Worm (Caenorhabditis elegans) whole organism, L4 larva: ENCODE results near the gene Y77E11A.23.

Experiments
- F37D6.2 ChIP-seq: sonication (generic microtip); optimal IDR thresholded peaks from 2 replicates; lab custom pipeline; 2016; ENCODE audit warnings: mild to moderate bottlenecking, missing genetic modification characterization, missing compliant biosample characterization
- aly-2 ChIP-seq: sonication (generic microtip); optimal IDR thresholded peaks from 2 replicates; lab custom pipeline; 2018; ENCODE audit warnings: missing biosample characterization, missing genetic modification characterization
- ama-1 ChIP-seq: fragments of 150-350 bp; optimal IDR thresholded peaks from 2 replicates; lab custom pipeline; 2014; ENCODE audit warnings: inconsistent platforms, mixed read lengths
- ceh-82 ChIP-seq: sonication (generic microtip); optimal IDR thresholded peaks from 2 replicates; lab custom pipeline; 2017; ENCODE audit warnings: missing biosample characterization, missing genetic modification characterization
- daf-16 ChIP-seq, 3 experiments: sonication (generic microtip); optimal IDR thresholded peaks; 2 replicates each; lab custom pipeline; 2016 to 2017; ENCODE audit warnings: missing genetic modification characterization in 3 of 3, missing genetic modification reagents in 3 of 3, mild to moderate bottlenecking in 2 of 3, missing compliant biosample characterization in 2 of 3, missing biosample characterization in 1 of 3, moderate library complexity in 1 of 3
- lin-13 ChIP-seq: fragments of 150-350 bp; optimal IDR thresholded peaks from 2 replicates; lab custom pipeline; 2014; ENCODE audit warnings: missing biosample characterization, missing genetic modification reagents, missing genetic modification characterization
- lin-15B ChIP-seq: fragments of 150-350 bp; sonication (generic microtip); optimal IDR thresholded peaks from 3 replicates; lab custom pipeline; 2014; ENCODE audit warnings: missing biosample characterization, missing genetic modification characterization
- lin-38 ChIP-seq: fragments of 200-800 bp; sonication (Bioruptor generic); IDR thresholded peaks from 2 replicates; pipeline ENCODE4 v1.3.6; 2022; ENCODE audit warnings: missing genetic modification reagents, missing genetic modification characterization, missing compliant biosample characterization
- lsy-2 ChIP-seq, 2 experiments: fragments of 150-350 bp in 1 of 2; sonication (generic microtip) in 1 of 2; optimal IDR thresholded peaks; 2 replicates each; lab custom pipeline; 2014 to 2017; ENCODE audit warnings: missing biosample characterization in 2 of 2, missing genetic modification characterization in 2 of 2
- nhr-237 ChIP-seq: sonication (generic microtip); optimal IDR thresholded peaks from 2 replicates; lab custom pipeline; 2017; ENCODE audit warnings: missing biosample characterization, missing genetic modification characterization
- nhr-42 ChIP-seq: fragments of 200-800 bp; sonication (Bioruptor generic); IDR thresholded peaks from 2 replicates; pipeline ENCODE4 v1.3.6; 2022; ENCODE audit warnings: missing genetic modification characterization, missing compliant biosample characterization
- nhr-76 ChIP-seq: fragments of 150-350 bp; optimal IDR thresholded peaks from 2 replicates; lab custom pipeline; 2014; ENCODE audit warnings: missing biosample characterization, missing genetic modification characterization
- zip-2 ChIP-seq: fragments of 150-350 bp; optimal IDR thresholded peaks from 2 replicates; lab custom pipeline; 2014; ENCODE audit warnings: missing biosample characterization, missing genetic modification characterization

- no peak for TF ChIP-seq lin-13 (GFP tag; lab: Kevin White, UChicago)
- no peak for TF ChIP-seq F37D6.2 (tag; lab: Kevin White, UChicago)
- no peak for TF ChIP-seq lin-38
- no peak for TF ChIP-seq nhr-42 (GFP tag; lab: Robert Waterston, UW)
- TF ChIP-seq nhr-76 (tag; lab: Kevin White, UChicago), result no peak
- TF ChIP-seq zip-2, result no peak
- TF ChIP-seq ama-1 (lab: Kevin White, UChicago), result no peak
- no peak for TF ChIP-seq lin-15B
- no peak for TF ChIP-seq lsy-2 (tag; optimal IDR thresholded peaks at IDR 0.05; lab: Kevin White, UChicago)
- TF ChIP-seq daf-16 (GFP tag; optimal IDR thresholded peaks at IDR 0.05; lab: Kevin White, UChicago), result no peak
- no peak for TF ChIP-seq daf-16 (tag; optimal IDR thresholded peaks at IDR 0.05; lab: Kevin White, UChicago)
- TF ChIP-seq nhr-237 (tag; lab: Kevin White, UChicago), result no peak
- TF ChIP-seq aly-2 (tag; lab: Kevin White, UChicago), result no peak
- no peak for TF ChIP-seq ceh-82 (tag; lab: Kevin White, UChicago)
Measured at ce11 chrIV:1478649-1479048, 48.5 kb upstream of the Y77E11A.23 start.
